Fruit fly (Drosophila melanogaster): ENCODE results near the gene CG31495.

CG31495 gene

DNA sequence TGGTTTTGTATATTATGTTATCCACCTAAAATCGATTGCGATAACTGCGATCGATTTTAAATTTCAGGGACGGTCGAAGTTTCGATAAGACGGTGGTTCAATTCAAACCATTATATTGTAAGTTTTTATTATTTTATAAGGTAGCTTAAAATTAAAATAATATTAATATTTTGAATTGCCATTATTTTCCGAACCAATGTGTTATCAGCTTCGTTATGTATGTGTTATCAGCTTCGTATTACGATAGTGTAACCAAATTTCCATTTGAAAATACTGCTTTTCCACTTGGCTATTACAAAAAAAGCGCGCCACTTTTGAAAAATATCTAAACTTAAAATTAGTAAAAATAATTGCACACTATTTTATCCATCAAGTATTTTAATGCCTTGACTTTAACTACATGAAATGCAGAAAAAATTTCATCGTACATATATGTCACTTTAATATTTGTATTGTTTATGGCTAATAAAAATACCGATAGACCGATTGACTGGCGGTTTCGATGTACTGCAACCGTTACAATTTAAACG, at the start of gene CG31495:
Gene CG31495 (minus strand): TSS at position 52 of the 530 bp plus-strand sequence.
- TF ChIP-seq CG11617 (GFP tag; optimal IDR thresholded peaks at IDR 0.05) (no peak), CG7101 (tag; optimal IDR thresholded peaks at IDR 0.05) (no peak), Mnt (GFP tag; optimal IDR thresholded peaks at IDR 0.05) (no peak), kay (GFP tag; ENCODE audit: borderline replicate concordance) (peak; percentile 71), Crg-1 (GFP tag; optimal IDR thresholded peaks at IDR 0.05) (no peak), CG5204 (GFP tag; optimal IDR thresholded peaks at IDR 0.05) (no peak), CG12768 (GFP tag; optimal IDR thresholded peaks at IDR 0.05) (no peak), cic (GFP tag; optimal IDR thresholded peaks at IDR 0.05) (no peak), cnc (optimal IDR thresholded peaks at IDR 0.05) (no peak), Hr96 (GFP tag; optimal IDR thresholded peaks at IDR 0.05) (no peak), CG14711 (tag; optimal IDR thresholded peaks at IDR 0.05) (peak; percentile 19), CG33017 (tag; optimal IDR thresholded peaks at IDR 0.05) (no peak), ovo (GFP tag; optimal IDR thresholded peaks at IDR 0.05) (no peak), CG1620 (GFP tag; optimal IDR thresholded peaks at IDR 0.05) (no peak), pad (GFP tag; optimal IDR thresholded peaks at IDR 0.05) (no peak), toe (GFP tag; optimal IDR thresholded peaks at IDR 0.05) (no peak)

DNA sequence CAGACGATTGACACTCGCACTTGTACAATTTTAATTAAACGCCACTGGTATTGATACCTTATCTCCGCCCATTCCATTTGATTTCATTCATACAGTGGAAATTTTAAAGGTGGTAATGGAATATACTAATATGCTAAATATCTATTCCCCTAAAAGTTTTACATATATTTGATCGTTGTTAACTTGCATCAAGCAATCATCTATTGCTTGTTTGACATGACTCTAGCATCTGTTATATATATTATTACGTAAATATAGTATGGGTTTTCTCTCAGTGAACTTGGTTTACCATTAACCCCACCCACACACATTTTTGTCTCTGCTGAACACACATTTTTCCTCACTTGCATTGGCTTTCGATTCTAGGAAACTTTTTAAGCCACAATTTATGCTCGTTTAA, 48.6 kb upstream of the CG31495 start:
- TF ChIP-seq bab1 (GFP tag; optimal IDR thresholded peaks at IDR 0.05) = no peak
- no peak for TF ChIP-seq CG14711 (tag; optimal IDR thresholded peaks at IDR 0.05)
- TF ChIP-seq kay (GFP tag; ENCODE audit: borderline replicate concordance) = no peak
- no peak for TF ChIP-seq CG12768 (GFP tag; optimal IDR thresholded peaks at IDR 0.05)
- TF ChIP-seq CG7045 (GFP tag; optimal IDR thresholded peaks at IDR 0.05) = no peak
- TF ChIP-seq CG5204 (GFP tag; optimal IDR thresholded peaks at IDR 0.05) = no peak
- TF ChIP-seq pad (GFP tag; optimal IDR thresholded peaks at IDR 0.05) = no peak
- no peak for TF ChIP-seq CG7101 (tag; optimal IDR thresholded peaks at IDR 0.05)
- TF ChIP-seq toe (GFP tag; optimal IDR thresholded peaks at IDR 0.05) = no peak
- no peak for TF ChIP-seq Mnt (GFP tag; optimal IDR thresholded peaks at IDR 0.05)
- no peak for TF ChIP-seq cic (GFP tag; optimal IDR thresholded peaks at IDR 0.05)
- no peak for TF ChIP-seq Hr96 (GFP tag; optimal IDR thresholded peaks at IDR 0.05)
- no peak for TF ChIP-seq CG1620 (GFP tag; optimal IDR thresholded peaks at IDR 0.05)
- TF ChIP-seq cnc (optimal IDR thresholded peaks at IDR 0.05) = no peak

DNA sequence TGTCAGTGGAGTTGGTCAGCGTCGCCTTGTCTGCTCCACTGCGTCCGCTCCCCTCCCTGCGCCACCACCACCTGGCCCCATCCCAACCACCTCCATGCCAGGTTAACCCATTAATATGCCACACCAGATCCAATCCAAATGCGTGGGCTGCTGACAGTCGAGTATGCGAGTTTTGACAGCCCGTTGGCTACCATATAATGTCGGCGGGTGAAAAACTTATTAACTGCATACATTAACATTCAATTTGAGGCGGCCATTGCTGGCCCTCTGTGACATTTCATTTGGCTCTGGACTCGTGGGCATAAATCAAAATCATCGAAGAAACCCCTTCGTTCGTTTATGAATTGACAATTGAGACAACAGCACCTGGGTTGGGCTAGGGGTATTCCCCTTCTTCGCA, 48.1 kb upstream of the CG31495 start:
- no peak for TF ChIP-seq CG12768 (GFP tag; optimal IDR thresholded peaks at IDR 0.05)
- no peak for TF ChIP-seq Mnt (GFP tag; optimal IDR thresholded peaks at IDR 0.05)
- TF ChIP-seq tj (GFP tag; optimal IDR thresholded peaks at IDR 0.05) = no peak
- TF ChIP-seq CG5204 (GFP tag; optimal IDR thresholded peaks at IDR 0.05) = no peak
- TF ChIP-seq Crg-1 (GFP tag; optimal IDR thresholded peaks at IDR 0.05) = no peak

DNA sequence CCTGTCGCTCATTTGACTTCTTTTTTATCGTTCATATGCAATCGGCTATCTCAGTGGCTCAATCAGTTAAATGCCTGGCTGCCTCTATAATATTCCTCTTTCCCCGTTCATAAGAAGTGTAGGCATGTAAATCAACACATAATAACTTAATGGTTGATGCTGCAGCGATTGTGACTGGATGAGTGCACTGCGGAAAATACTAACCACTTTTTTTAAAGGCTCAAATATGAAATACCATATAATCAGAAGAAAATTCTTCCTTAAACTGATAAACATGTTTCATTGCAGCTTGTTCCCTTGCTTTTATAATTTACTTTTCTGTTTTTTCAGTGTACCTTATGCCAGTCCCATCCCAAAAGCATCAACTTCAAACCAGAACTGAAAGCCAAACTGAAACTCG, 45.2 kb upstream of the CG31495 start:
- no peak for TF ChIP-seq Mnt (GFP tag; optimal IDR thresholded peaks at IDR 0.05)
- no peak for TF ChIP-seq toe (GFP tag; optimal IDR thresholded peaks at IDR 0.05)
- TF ChIP-seq CG12768 (GFP tag; optimal IDR thresholded peaks at IDR 0.05) = no peak

DNA sequence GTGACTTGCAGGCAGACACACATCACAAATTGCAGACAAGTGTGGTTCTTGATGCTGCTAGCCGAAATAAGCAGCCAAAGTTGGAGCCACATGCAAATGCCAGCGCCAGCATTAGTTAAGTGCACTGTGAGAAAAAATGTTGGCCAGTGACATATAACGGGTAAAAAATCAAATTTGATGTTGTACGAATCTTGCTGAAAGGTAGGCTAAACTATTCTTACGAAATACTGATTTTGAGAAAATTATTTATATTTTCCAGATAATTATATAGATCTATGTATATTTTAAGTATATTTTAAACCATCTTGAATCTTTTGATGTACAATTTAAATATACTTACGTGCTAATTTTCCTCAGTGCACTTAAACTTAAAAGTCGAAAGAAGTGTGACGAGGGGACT, 43.7 kb upstream of the CG31495 start:
- TF ChIP-seq CG11617 (GFP tag; optimal IDR thresholded peaks at IDR 0.05) = no peak
- TF ChIP-seq bab1 (GFP tag; optimal IDR thresholded peaks at IDR 0.05) = no peak
- TF ChIP-seq Hr96 (GFP tag; optimal IDR thresholded peaks at IDR 0.05) = no peak
- no peak for TF ChIP-seq Clk (GFP tag; optimal IDR thresholded peaks at IDR 0.05)
- TF ChIP-seq cnc (optimal IDR thresholded peaks at IDR 0.05) = no peak
- no peak for TF ChIP-seq Crg-1 (GFP tag; optimal IDR thresholded peaks at IDR 0.05)
- no peak for TF ChIP-seq CG7101 (tag; optimal IDR thresholded peaks at IDR 0.05)

DNA sequence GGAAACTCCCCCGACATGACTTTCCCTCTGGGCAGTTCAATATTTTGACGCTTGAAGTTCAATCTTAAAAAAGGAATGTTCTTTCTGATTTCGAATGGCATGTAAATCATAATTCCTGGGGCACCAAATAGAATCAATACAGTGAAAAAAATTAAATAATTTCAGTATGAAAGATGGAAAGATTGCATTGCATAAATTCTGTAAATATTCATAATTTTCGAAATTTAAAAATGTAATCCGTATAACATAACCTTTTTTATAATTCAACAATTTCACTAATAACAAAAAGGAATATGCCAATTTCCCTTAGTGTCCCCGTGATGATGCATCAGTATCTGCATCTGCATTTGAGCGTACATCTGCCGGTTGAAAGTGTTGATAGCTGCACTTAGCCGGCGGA, 41.1 kb upstream of the CG31495 start:
- TF ChIP-seq toe (GFP tag; optimal IDR thresholded peaks at IDR 0.05) (no peak), Clk (GFP tag; optimal IDR thresholded peaks at IDR 0.05) (no peak), CG7101 (tag; optimal IDR thresholded peaks at IDR 0.05) (no peak), bab1 (GFP tag; optimal IDR thresholded peaks at IDR 0.05) (no peak), cnc (optimal IDR thresholded peaks at IDR 0.05) (no peak), CG12768 (GFP tag; optimal IDR thresholded peaks at IDR 0.05) (no peak), CG33017 (tag; optimal IDR thresholded peaks at IDR 0.05) (no peak), CG14711 (tag; optimal IDR thresholded peaks at IDR 0.05) (no peak), CG11617 (GFP tag; optimal IDR thresholded peaks at IDR 0.05) (no peak), Crg-1 (GFP tag; optimal IDR thresholded peaks at IDR 0.05) (no peak), Hr96 (GFP tag; optimal IDR thresholded peaks at IDR 0.05) (no peak), tj (GFP tag; optimal IDR thresholded peaks at IDR 0.05) (no peak), Mnt (GFP tag; optimal IDR thresholded peaks at IDR 0.05) (no peak), CG7045 (GFP tag; optimal IDR thresholded peaks at IDR 0.05) (no peak), CG5204 (GFP tag; optimal IDR thresholded peaks at IDR 0.05) (no peak)

DNA sequence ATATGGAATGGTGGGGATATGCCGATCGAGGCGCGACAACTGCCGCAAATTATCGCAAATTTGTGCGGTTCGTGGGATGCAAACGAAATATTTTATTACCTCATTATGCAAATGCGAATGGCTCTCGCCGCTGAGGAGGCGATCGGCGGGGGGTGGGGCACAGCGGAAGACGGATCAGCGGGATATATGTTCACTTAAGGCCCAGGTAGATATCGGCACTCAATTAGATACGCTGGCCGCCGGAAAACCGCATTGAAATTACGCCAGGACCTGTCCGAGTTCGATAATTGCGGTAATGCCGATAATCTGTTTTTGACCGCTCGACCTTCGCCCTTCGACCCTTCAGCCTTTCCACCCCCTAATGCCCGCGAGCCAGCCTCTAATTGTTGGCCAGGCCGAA, 39.6 kb upstream of the CG31495 start:
- TF ChIP-seq Crg-1 (GFP tag; optimal IDR thresholded peaks at IDR 0.05) (no peak), toe (GFP tag; optimal IDR thresholded peaks at IDR 0.05) (no peak)

DNA sequence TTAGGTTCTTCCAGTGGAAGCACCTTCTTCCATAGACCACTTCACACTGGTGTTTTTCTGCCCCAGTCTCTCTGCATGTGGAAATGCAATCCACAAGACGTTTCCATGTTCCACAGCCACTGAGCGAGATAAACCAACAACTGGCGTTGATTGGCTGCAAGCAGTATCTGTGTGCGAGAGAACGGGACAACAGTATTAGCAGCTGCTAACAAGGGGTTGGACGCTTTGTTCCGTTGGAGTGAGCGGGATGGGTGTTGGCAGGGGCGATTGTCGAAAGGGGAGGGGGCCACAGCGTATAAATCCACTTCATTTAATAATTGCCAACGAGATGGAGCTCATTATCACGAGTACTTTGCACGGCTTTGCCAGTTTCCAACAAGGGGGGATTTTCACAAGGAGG, 37.4 kb upstream of the CG31495 start:
- TF ChIP-seq CG5204 (GFP tag; optimal IDR thresholded peaks at IDR 0.05) (no peak), cic (GFP tag; optimal IDR thresholded peaks at IDR 0.05) (no peak), pad (GFP tag; optimal IDR thresholded peaks at IDR 0.05) (peak; percentile 97), Clk (GFP tag; optimal IDR thresholded peaks at IDR 0.05) (no peak), CG7045 (GFP tag; optimal IDR thresholded peaks at IDR 0.05) (no peak), kay (GFP tag; ENCODE audit: borderline replicate concordance) (no peak), CG14711 (tag; optimal IDR thresholded peaks at IDR 0.05) (no peak), Mnt (GFP tag; optimal IDR thresholded peaks at IDR 0.05) (no peak), cnc (optimal IDR thresholded peaks at IDR 0.05) (no peak)
